Worm (Caenorhabditis elegans) whole organism, L2 larva: Measurements from ENCODE around the gene srg-50.

Source experiments
- C34F6.9 ChIP-seq: fragments of 150-350 bp; optimal IDR thresholded peaks from 2 replicates; lab custom pipeline; 2014; ENCODE audit warnings: missing biosample characterization, missing genetic modification characterization
- F13H6.1 ChIP-seq: sonication (generic microtip); optimal IDR thresholded peaks from 2 replicates; lab custom pipeline; 2016; ENCODE audit warnings: missing genetic modification characterization, missing compliant biosample characterization
- R02D3.7 ChIP-seq: fragments of 150-350 bp; optimal IDR thresholded peaks from 2 replicates; lab custom pipeline; 2014; ENCODE audit warnings: missing biosample characterization, missing genetic modification characterization
- Y55F3AM.14 ChIP-seq: fragments of 200-800 bp; sonication (Bioruptor generic); optimal IDR thresholded peaks from 2 replicates; lab custom pipeline; 2018; ENCODE audit warnings: mild to moderate bottlenecking, missing genetic modification characterization, missing compliant biosample characterization
- ZK546.5 ChIP-seq: sonication (generic microtip); optimal IDR thresholded peaks from 2 replicates; lab custom pipeline; 2017; ENCODE audit warnings: missing biosample characterization, missing genetic modification characterization
- alr-1 ChIP-seq: fragments of 150-350 bp; optimal IDR thresholded peaks from 2 replicates; lab custom pipeline; 2014; ENCODE audit warnings: missing biosample characterization, missing genetic modification characterization
- aly-2 ChIP-seq: fragments of 150-350 bp; optimal IDR thresholded peaks from 2 replicates; lab custom pipeline; 2014; ENCODE audit warnings: missing biosample characterization, missing genetic modification characterization
- ama-1 ChIP-seq: fragments of 150-350 bp; optimal IDR thresholded peaks from 2 replicates; lab custom pipeline; 2018; ENCODE audit warnings: inconsistent platforms
- blmp-1 ChIP-seq: sonication (generic microtip); optimal IDR thresholded peaks from 2 replicates; lab custom pipeline; 2017; ENCODE audit warnings: missing genetic modification characterization, mild to moderate bottlenecking, missing compliant biosample characterization, antibody characterized with exemption, moderate library complexity; ENCODE audit not compliant: insufficient read depth
- ceh-16 ChIP-seq: fragments of 150-350 bp; optimal IDR thresholded peaks from 2 replicates; lab custom pipeline; 2014; ENCODE audit warnings: missing biosample characterization, missing genetic modification characterization
- ceh-82 ChIP-seq: fragments of 150-350 bp; optimal IDR thresholded peaks from 2 replicates; lab custom pipeline; 2014; ENCODE audit warnings: missing biosample characterization, missing genetic modification characterization
- crh-2 ChIP-seq: sonication (generic microtip); optimal IDR thresholded peaks from 2 replicates; lab custom pipeline; 2017; ENCODE audit warnings: missing biosample characterization, missing genetic modification characterization
- dmd-4 ChIP-seq: sonication (generic microtip); optimal IDR thresholded peaks from 2 replicates; lab custom pipeline; 2017; ENCODE audit warnings: missing biosample characterization, missing genetic modification characterization
- egl-27 ChIP-seq: sonication (generic microtip); optimal IDR thresholded peaks from 3 replicates; lab custom pipeline; 2017; ENCODE audit warnings: missing biosample characterization, missing genetic modification reagents, missing genetic modification characterization
- elt-1 ChIP-seq: fragments of 150-350 bp; optimal IDR thresholded peaks from 2 replicates; lab custom pipeline; 2014; ENCODE audit warnings: missing biosample characterization, missing genetic modification characterization
- elt-3 ChIP-seq: sonication (generic microtip); optimal IDR thresholded peaks from 2 replicates; lab custom pipeline; 2017; ENCODE audit warnings: missing biosample characterization, missing genetic modification characterization
- fos-1 ChIP-seq: fragments of 150-350 bp; optimal IDR thresholded peaks from 2 replicates; lab custom pipeline; 2014; ENCODE audit warnings: missing biosample characterization, missing genetic modification characterization
- gmeb-1 ChIP-seq: fragments of 150-350 bp; optimal IDR thresholded peaks from 2 replicates; lab custom pipeline; 2014; ENCODE audit warnings: missing biosample characterization, missing genetic modification characterization
- lin-11 ChIP-seq: fragments of 150-350 bp; sonication (generic microtip); optimal IDR thresholded peaks from 2 replicates; lab custom pipeline; 2014; ENCODE audit warnings: missing biosample characterization, missing genetic modification characterization, inconsistent platforms, mixed read lengths
- lin-13 ChIP-seq: fragments of 150-350 bp; optimal IDR thresholded peaks from 2 replicates; lab custom pipeline; 2014; ENCODE audit warnings: missing biosample characterization, missing genetic modification reagents, missing genetic modification characterization
- lin-39 ChIP-seq: fragments of 150-350 bp; optimal IDR thresholded peaks from 2 replicates; lab custom pipeline; 2014; ENCODE audit warnings: missing biosample characterization, missing genetic modification reagents, missing genetic modification characterization
- lsy-2 ChIP-seq, 2 experiments: fragments of 150-350 bp in 1 of 2; sonication (generic microtip) in 1 of 2; optimal IDR thresholded peaks; 2 replicates each; lab custom pipeline; 2014 to 2017; ENCODE audit warnings: missing biosample characterization in 2 of 2, missing genetic modification characterization in 2 of 2
- mab-5 ChIP-seq: fragments of 150-350 bp; optimal IDR thresholded peaks from 2 replicates; lab custom pipeline; 2014; ENCODE audit warnings: missing biosample characterization, missing genetic modification characterization
- mbf-1 ChIP-seq: sonication (generic microtip); optimal IDR thresholded peaks from 2 replicates; lab custom pipeline; 2017; ENCODE audit warnings: missing biosample characterization, missing genetic modification characterization
- mdl-1 ChIP-seq, 2 experiments: fragments of 150-350 bp in 1 of 2; sonication (generic microtip) in 1 of 2; optimal IDR thresholded peaks; 2 replicates each; lab custom pipeline; 2017; ENCODE audit warnings: missing biosample characterization in 2 of 2, missing genetic modification characterization in 2 of 2
- nhr-10 ChIP-seq: sonication (generic microtip); optimal IDR thresholded peaks from 2 replicates; lab custom pipeline; 2017; ENCODE audit warnings: missing biosample characterization, missing genetic modification characterization
- nhr-11 ChIP-seq: fragments of 150-350 bp; optimal IDR thresholded peaks from 2 replicates; lab custom pipeline; 2014; ENCODE audit warnings: missing biosample characterization, missing genetic modification characterization
- nhr-12 ChIP-seq: fragments of 150-350 bp; optimal IDR thresholded peaks from 2 replicates; lab custom pipeline; 2014; ENCODE audit warnings: missing biosample characterization, missing genetic modification characterization
- nhr-129 ChIP-seq: fragments of 150-350 bp; optimal IDR thresholded peaks from 2 replicates; lab custom pipeline; 2014; ENCODE audit warnings: missing biosample characterization, missing genetic modification characterization
- nhr-21 ChIP-seq: fragments of 150-350 bp; optimal IDR thresholded peaks from 2 replicates; lab custom pipeline; 2014; ENCODE audit warnings: missing biosample characterization, missing genetic modification characterization
- nhr-23 ChIP-seq: fragments of 150-350 bp; optimal IDR thresholded peaks from 2 replicates; lab custom pipeline; 2014; ENCODE audit warnings: missing biosample characterization, missing genetic modification reagents, missing genetic modification characterization
- nhr-237 ChIP-seq: fragments of 150-350 bp; optimal IDR thresholded peaks from 2 replicates; lab custom pipeline; 2014; ENCODE audit warnings: missing biosample characterization, missing genetic modification characterization
- nhr-25 ChIP-seq: fragments of 150-350 bp; sonication (generic microtip); optimal IDR thresholded peaks from 3 replicates; lab custom pipeline; 2014; ENCODE audit warnings: missing biosample characterization, missing genetic modification characterization
- nhr-6 ChIP-seq: fragments of 150-350 bp; optimal IDR thresholded peaks from 2 replicates; lab custom pipeline; 2014; ENCODE audit warnings: missing biosample characterization, missing genetic modification characterization
- nhr-77 ChIP-seq: fragments of 150-350 bp; optimal IDR thresholded peaks from 2 replicates; lab custom pipeline; 2014; ENCODE audit warnings: missing biosample characterization, missing genetic modification characterization
- peb-1 ChIP-seq: fragments of 150-350 bp; optimal IDR thresholded peaks from 2 replicates; lab custom pipeline; 2014; ENCODE audit warnings: missing biosample characterization, missing genetic modification characterization
- sem-4 ChIP-seq: fragments of 150-350 bp; optimal IDR thresholded peaks from 2 replicates; lab custom pipeline; 2014; ENCODE audit warnings: missing biosample characterization, missing genetic modification reagents, missing genetic modification characterization
- skn-1 ChIP-seq: sonication (generic microtip); optimal IDR thresholded peaks from 2 replicates; lab custom pipeline; 2017; ENCODE audit warnings: missing biosample characterization, missing genetic modification characterization
- sma-3 ChIP-seq: sonication (generic microtip); optimal IDR thresholded peaks from 2 replicates; lab custom pipeline; 2016; ENCODE audit warnings: missing genetic modification reagents, missing genetic modification characterization, missing compliant biosample characterization
- sma-9 ChIP-seq, 2 experiments: fragments of 150-350 bp in 1 of 2; sonication (generic microtip) in 1 of 2; optimal IDR thresholded peaks; 2 replicates each; lab custom pipeline; 2014 to 2016; ENCODE audit warnings: missing genetic modification characterization in 2 of 2, mild to moderate bottlenecking in 1 of 2, missing biosample characterization in 1 of 2, missing compliant biosample characterization in 1 of 2, missing genetic modification reagents in 1 of 2, moderate library complexity in 1 of 2
- snpc-4 ChIP-seq: fragments of 150-350 bp; optimal IDR thresholded peaks from 2 replicates; lab custom pipeline; 2014; ENCODE audit warnings: missing biosample characterization, missing genetic modification characterization
- unc-39 ChIP-seq: fragments of 150-350 bp; optimal IDR thresholded peaks from 2 replicates; lab custom pipeline; 2014; ENCODE audit warnings: missing biosample characterization, missing genetic modification characterization
- unc-55 ChIP-seq: fragments of 150-350 bp; sonication (generic microtip); optimal IDR thresholded peaks from 3 replicates; lab custom pipeline; 2014; ENCODE audit warnings: missing biosample characterization, missing genetic modification reagents, missing genetic modification characterization
- unc-62 ChIP-seq: fragments of 150-350 bp; optimal IDR thresholded peaks from 2 replicates; lab custom pipeline; 2014; ENCODE audit warnings: missing biosample characterization, missing genetic modification reagents, missing genetic modification characterization
- zag-1 ChIP-seq: fragments of 150-350 bp; optimal IDR thresholded peaks from 2 replicates; lab custom pipeline; 2014; ENCODE audit warnings: missing biosample characterization, missing genetic modification characterization
- ztf-1 ChIP-seq: fragments of 200-800 bp; sonication (Bioruptor generic); conservative IDR thresholded peaks from 2 replicates; pipeline ENCODE4 v1.3.6; 2022; ENCODE audit warnings: missing genetic modification characterization, missing compliant biosample characterization
- ztf-11 ChIP-seq: sonication (generic microtip); optimal IDR thresholded peaks from 2 replicates; lab custom pipeline; 2017; ENCODE audit warnings: missing biosample characterization, missing genetic modification characterization
- ztf-4 ChIP-seq: fragments of 150-350 bp; optimal IDR thresholded peaks from 2 replicates; lab custom pipeline; 2014; ENCODE audit warnings: missing biosample characterization, missing genetic modification characterization

Gene srg-50

ce11 chrIV:7094216-7094758 lies 19.3 kb upstream of the srg-50 start, which contains the start of gene deb-1:
Gene deb-1 (minus strand): TSS chrIV:7094266.
- no peak for TF ChIP-seq ceh-82 (tag; lab: Kevin White, UChicago)
- peak; percentile 44 for TF ChIP-seq fos-1
- no peak for TF ChIP-seq alr-1
- TF ChIP-seq elt-3 (tag; lab: Kevin White, UChicago): no peak
- TF ChIP-seq crh-2: peak; percentile 76
- no peak for TF ChIP-seq ztf-4 (tag; lab: Kevin White, UChicago)

- no peak for TF ChIP-seq lin-39 (tag; lab: Kevin White, UChicago)
- peak; percentile 84 for TF ChIP-seq nhr-129
- peak in 1 of 2 experiments; percentile 49 for TF ChIP-seq mdl-1 (tag; optimal IDR thresholded peaks at IDR 0.05; lab: Kevin White, UChicago)
- no peak for TF ChIP-seq nhr-237
- TF ChIP-seq gmeb-1 (tag; lab: Kevin White, UChicago): peak; percentile 90
- no peak for TF ChIP-seq nhr-12 (tag; lab: Kevin White, UChicago)
- no peak for TF ChIP-seq dmd-4 (tag; lab: Kevin White, UChicago)
- TF ChIP-seq lsy-2 (tag; optimal IDR thresholded peaks at IDR 0.05; lab: Kevin White, UChicago): peak; percentile 78 to 95
- no peak for TF ChIP-seq nhr-23 (tag; lab: Kevin White, UChicago)
- peak; percentile 17 for TF ChIP-seq skn-1 (tag; lab: Kevin White, UChicago)
- TF ChIP-seq ztf-4 (tag; lab: Kevin White, UChicago): peak; percentile 41
- TF ChIP-seq C34F6.9 (tag; lab: Kevin White, UChicago): peak; percentile 95
- TF ChIP-seq blmp-1 (tag; lab: Kevin White, UChicago): peak; percentile 43
- peak; percentile 79 for TF ChIP-seq sem-4 (tag; lab: Kevin White, UChicago)
- peak; percentile 59 for TF ChIP-seq zag-1
- no peak for TF ChIP-seq mbf-1 (tag; lab: Kevin White, UChicago)
- TF ChIP-seq R02D3.7 (tag; lab: Kevin White, UChicago): peak; percentile 36
- peak; percentile 75 for TF ChIP-seq sma-9 (GFP tag; optimal IDR thresholded peaks at IDR 0.05; lab: Kevin White, UChicago)
- no peak for TF ChIP-seq sma-9 (tag; optimal IDR thresholded peaks at IDR 0.05; lab: Kevin White, UChicago)
- peak; percentile 79 for TF ChIP-seq mab-5
- TF ChIP-seq egl-27 (tag; lab: Kevin White, UChicago): peak; percentile 63
- TF ChIP-seq sma-3 (GFP tag; lab: Kevin White, UChicago): peak; percentile 88
- TF ChIP-seq nhr-6 (tag; lab: Kevin White, UChicago): peak; percentile 66
- no peak for TF ChIP-seq alr-1
- TF ChIP-seq elt-1: no peak
- peak; percentile 92 for TF ChIP-seq unc-55 (GFP tag; lab: Kevin White, UChicago)
- TF ChIP-seq ama-1 (lab: Kevin White, UChicago): peak; percentile 71
- no peak for TF ChIP-seq unc-62 (GFP tag; lab: Kevin White, UChicago)
- TF ChIP-seq peb-1 (tag; lab: Kevin White, UChicago): no peak
- no peak for TF ChIP-seq unc-39 (tag; lab: Kevin White, UChicago)
- TF ChIP-seq Y55F3AM.14 (GFP tag; lab: Kevin White, UChicago): no peak
- peak; percentile 35 for TF ChIP-seq ZK546.5 (tag; lab: Kevin White, UChicago)
- TF ChIP-seq fos-1: peak; percentile 85
- TF ChIP-seq aly-2 (tag; lab: Kevin White, UChicago): no peak
- TF ChIP-seq nhr-11 (tag; lab: Kevin White, UChicago): no peak
- TF ChIP-seq nhr-77 (tag; lab: Kevin White, UChicago): no peak
- peak; percentile 78 for TF ChIP-seq snpc-4 (tag; lab: Kevin White, UChicago)
- peak; percentile 87 for TF ChIP-seq lin-11 (tag; lab: Kevin White, UChicago)
- TF ChIP-seq ceh-16 (tag; lab: Kevin White, UChicago): peak; percentile 16
- peak; percentile 23 for TF ChIP-seq nhr-10 (tag; lab: Kevin White, UChicago)
- no peak for TF ChIP-seq ztf-11
- TF ChIP-seq nhr-21 (tag; lab: Kevin White, UChicago): peak; percentile 82
- no peak for TF ChIP-seq ceh-82 (tag; lab: Kevin White, UChicago)
- no peak for TF ChIP-seq ztf-1
- peak; percentile 79 for TF ChIP-seq F13H6.1
- TF ChIP-seq crh-2: peak; percentile 92
- no peak for TF ChIP-seq elt-3 (tag; lab: Kevin White, UChicago)
- peak; percentile 93 for TF ChIP-seq nhr-25 (tag; lab: Kevin White, UChicago)
- TF ChIP-seq lin-13 (GFP tag; lab: Kevin White, UChicago): peak; percentile 90
These were observed 9.7 kb upstream of the srg-50 start, which contains the start of gene rps-4 for ce11 chrIV:7084632-7085160. Gene rps-4 (minus strand): TSS chrIV:7084682.
